Worm (Caenorhabditis elegans) whole organism, late embryonic: Measurements from ENCODE around the gene tag-151.

Source experiments
- ceh-18 ChIP-seq: sonication (generic microtip); optimal IDR thresholded peaks from 2 replicates; lab custom pipeline; 2016; ENCODE audit warnings: missing genetic modification characterization, missing compliant biosample characterization
- ceh-6 ChIP-seq: fragments of 200-800 bp; sonication (Bioruptor generic); optimal IDR thresholded peaks from 2 replicates; lab custom pipeline; 2018; ENCODE audit warnings: mild to moderate bottlenecking, missing genetic modification characterization, missing compliant biosample characterization
- pha-2 ChIP-seq: sonication (generic microtip); optimal IDR thresholded peaks from 2 replicates; lab custom pipeline; 2017; ENCODE audit warnings: mild to moderate bottlenecking, missing genetic modification characterization, missing compliant biosample characterization

- TF ChIP-seq ceh-18 = no peak
- no peak for TF ChIP-seq ceh-6 (GFP tag; lab: Kevin White, UChicago)
- no peak for TF ChIP-seq pha-2 (tag; lab: Kevin White, UChicago)
Measured at ce11 chrII:4762574-4763285, 52.7 kb downstream of the tag-151 start, which contains the start of gene F26G1.2.
